Fruit fly (Drosophila melanogaster) whole organism, embryonic: ENCODE data around the gene cnir.
A peak's percentile ranks its signal among the peaks of the same experiment; 100 is the strongest.

ENCODE experiments used
- Antp ChIP-seq: fragments of 200-800 bp; sonication (Bioruptor generic); optimal IDR thresholded peaks from 3 replicates; lab custom pipeline; 2016; ENCODE audit warnings: missing biosample characterization, missing genetic modification characterization
- BEAF-32 ChIP-seq: fragments of 200-800 bp; sonication (Bioruptor generic); optimal IDR thresholded peaks from 3 replicates; lab custom pipeline; 2017; ENCODE audit warnings: missing biosample characterization, missing genetic modification characterization, mild to moderate bottlenecking, moderate library complexity, missing genetic modification reagents
- CG10959 ChIP-seq: fragments of 200-800 bp; sonication (Bioruptor generic); IDR thresholded peaks from 2 replicates; pipeline ENCODE4 v1.3.6; 2022; ENCODE audit warnings: missing biosample characterization, missing genetic modification characterization
- CG12391 ChIP-seq: fragments of 200-800 bp; sonication (Bioruptor generic); optimal IDR thresholded peaks from 3 replicates; lab custom pipeline; 2018; ENCODE audit warnings: missing biosample characterization, mild to moderate bottlenecking, missing genetic modification characterization, moderate library complexity
- CG14014 ChIP-seq: fragments of 200-800 bp; sonication (Bioruptor generic); IDR thresholded peaks from 2 replicates; pipeline ENCODE4 v1.3.6; 2022; ENCODE audit warnings: missing biosample characterization, missing genetic modification characterization
- CG2202 ChIP-seq: fragments of 200-800 bp; sonication (Bioruptor generic); optimal IDR thresholded peaks from 2 replicates; lab custom pipeline; 2018; ENCODE audit warnings: missing biosample characterization, mild to moderate bottlenecking, missing genetic modification characterization
- CG30403 ChIP-seq: fragments of 200-800 bp; sonication (Bioruptor generic); optimal IDR thresholded peaks from 3 replicates; lab custom pipeline; 2016; ENCODE audit warnings: missing biosample characterization, missing genetic modification characterization
- CG4360 ChIP-seq: fragments of 200-800 bp; sonication (Bioruptor generic); IDR thresholded peaks from 2 replicates; pipeline ENCODE4 v1.3.6; 2022; ENCODE audit warnings: missing biosample characterization, missing genetic modification characterization
- CG6791 ChIP-seq: fragments of 200-800 bp; sonication (Bioruptor generic); IDR thresholded peaks from 3 replicates; pipeline ENCODE4 v1.3.6; 2022; ENCODE audit warnings: missing biosample characterization, missing genetic modification characterization; ENCODE audit not compliant: partially characterized antibody
- CG8944 ChIP-seq: fragments of 200-800 bp; sonication (Bioruptor generic); optimal IDR thresholded peaks from 3 replicates; lab custom pipeline; 2016; ENCODE audit warnings: missing biosample characterization, missing genetic modification characterization
- Doc3 ChIP-seq: fragments of 200-800 bp; sonication (Bioruptor generic); IDR thresholded peaks from 3 replicates; pipeline ENCODE4 v1.3.6; 2022; ENCODE audit warnings: missing biosample characterization, missing genetic modification characterization; ENCODE audit not compliant: partially characterized antibody
- Elba2 ChIP-seq: fragments of 200-800 bp; sonication (Bioruptor generic); optimal IDR thresholded peaks from 3 replicates; lab custom pipeline; 2016; ENCODE audit warnings: missing biosample characterization, missing genetic modification characterization
- Ets65A ChIP-seq: fragments of 200-800 bp; sonication (Bioruptor generic); peaks from one replicate; lab custom pipeline; 2016; ENCODE audit warnings: missing biosample characterization, missing genetic modification characterization
- HmgZ ChIP-seq: fragments of 200-800 bp; sonication (Bioruptor generic); optimal IDR thresholded peaks from 2 replicates; lab custom pipeline; 2018; ENCODE audit warnings: missing biosample characterization, mild to moderate bottlenecking, missing genetic modification characterization
- Lhr ChIP-seq: fragments of 200-800 bp; sonication (Bioruptor generic); optimal IDR thresholded peaks from 3 replicates; lab custom pipeline; 2017; ENCODE audit warnings: mild to moderate bottlenecking, missing biosample characterization, missing genetic modification reagents, missing genetic modification characterization
- NFAT ChIP-seq: fragments of 200-800 bp; sonication (Bioruptor generic); IDR thresholded peaks from 2 replicates; pipeline ENCODE4 v1.3.6; 2022; ENCODE audit warnings: missing biosample characterization, missing genetic modification characterization
- Nf-YB ChIP-seq: fragments of 200-800 bp; sonication (Bioruptor generic); optimal IDR thresholded peaks from 3 replicates; lab custom pipeline; 2019; ENCODE audit warnings: missing biosample characterization, mild to moderate bottlenecking, missing genetic modification characterization, moderate library complexity
- Pdp1 ChIP-seq, 2 experiments: fragments of 200-800 bp; sonication (Bioruptor generic); optimal IDR thresholded peaks; 3 replicates each; lab custom pipeline; 2016; ENCODE audit warnings: missing biosample characterization in 2 of 2, missing genetic modification characterization in 2 of 2, mild to moderate bottlenecking in 1 of 2, moderate library complexity in 1 of 2
- Scr ChIP-seq: fragments of 200-800 bp; sonication (Bioruptor generic); IDR thresholded peaks from 2 replicates; pipeline ENCODE4 v1.3.6; 2022; ENCODE audit warnings: missing biosample characterization, missing genetic modification characterization; ENCODE audit not compliant: partially characterized antibody
- Sox102F ChIP-seq: fragments of 200-800 bp; sonication (Bioruptor generic); optimal IDR thresholded peaks from 2 replicates; lab custom pipeline; 2018; ENCODE audit warnings: missing biosample characterization, mild to moderate bottlenecking, missing genetic modification characterization, moderate library complexity
- Xrp1 ChIP-seq: fragments of 200-800 bp; sonication (Bioruptor generic); IDR thresholded peaks from 2 replicates; pipeline ENCODE4 v1.3.6; 2022; ENCODE audit warnings: missing biosample characterization, missing genetic modification characterization
- amos ChIP-seq: fragments of 200-800 bp; sonication (Bioruptor generic); IDR thresholded peaks from 2 replicates; pipeline ENCODE4 v1.3.6; 2022; ENCODE audit warnings: missing biosample characterization, missing genetic modification characterization; ENCODE audit not compliant: partially characterized antibody
- ap ChIP-seq: fragments of 200-800 bp; sonication (Bioruptor generic); IDR thresholded peaks from 2 replicates; pipeline ENCODE4 v1.3.6; 2022; ENCODE audit warnings: missing biosample characterization, missing genetic modification characterization
- chinmo ChIP-seq: fragments of 200-800 bp; sonication (Bioruptor generic); IDR thresholded peaks from 4 replicates; pipeline ENCODE4 v1.3.6; 2022; ENCODE audit warnings: missing biosample characterization, missing genetic modification characterization; ENCODE audit not compliant: partially characterized antibody
- dmrt99B ChIP-seq: fragments of 200-800 bp; sonication (Bioruptor generic); optimal IDR thresholded peaks from 2 replicates; lab custom pipeline; 2018; ENCODE audit warnings: missing biosample characterization, mild to moderate bottlenecking, missing genetic modification characterization, moderate library complexity
- dysf ChIP-seq: fragments of 200-800 bp; sonication (Bioruptor generic); IDR thresholded peaks from 3 replicates; pipeline ENCODE4 v1.3.6; 2022; ENCODE audit warnings: missing biosample characterization, missing genetic modification characterization
- fd102C ChIP-seq: fragments of 200-800 bp; sonication (Bioruptor generic); optimal IDR thresholded peaks from 2 replicates; lab custom pipeline; 2018; ENCODE audit warnings: missing biosample characterization, mild to moderate bottlenecking, missing genetic modification characterization, moderate library complexity
- fd64A ChIP-seq: fragments of 200-800 bp; sonication (Bioruptor generic); optimal IDR thresholded peaks from 3 replicates; lab custom pipeline; 2018; ENCODE audit warnings: missing biosample characterization, mild to moderate bottlenecking, missing genetic modification characterization
- gem ChIP-seq: fragments of 200-800 bp; sonication (Bioruptor generic); optimal IDR thresholded peaks from 2 replicates; lab custom pipeline; 2019; ENCODE audit warnings: missing biosample characterization, mild to moderate bottlenecking, missing genetic modification characterization, moderate library complexity
- gsb-n ChIP-seq: fragments of 200-800 bp; sonication (Bioruptor generic); optimal IDR thresholded peaks from 3 replicates; lab custom pipeline; 2018; ENCODE audit warnings: missing biosample characterization, mild to moderate bottlenecking, missing genetic modification characterization
- jing ChIP-seq: fragments of 200-800 bp; sonication (Bioruptor generic); optimal IDR thresholded peaks from 2 replicates; lab custom pipeline; 2018; ENCODE audit warnings: missing biosample characterization, mild to moderate bottlenecking, missing genetic modification characterization
- lmd ChIP-seq: fragments of 200-800 bp; sonication (Bioruptor generic); IDR thresholded peaks from 2 replicates; pipeline ENCODE4 v1.3.6; 2022; ENCODE audit warnings: missing biosample characterization, missing genetic modification characterization
- mam ChIP-seq: fragments of 200-800 bp; sonication (Bioruptor generic); optimal IDR thresholded peaks from 3 replicates; lab custom pipeline; 2016; ENCODE audit warnings: missing biosample characterization, missing genetic modification characterization
- mirr ChIP-seq: fragments of 200-800 bp; sonication (Bioruptor generic); optimal IDR thresholded peaks from 3 replicates; lab custom pipeline; 2018; ENCODE audit warnings: missing biosample characterization, mild to moderate bottlenecking, missing genetic modification characterization
- oc ChIP-seq: fragments of 200-800 bp; sonication (Bioruptor generic); optimal IDR thresholded peaks from 2 replicates; lab custom pipeline; 2018; ENCODE audit warnings: missing biosample characterization, mild to moderate bottlenecking, missing genetic modification characterization, moderate library complexity
- odd ChIP-seq: fragments of 200-800 bp; sonication (Bioruptor generic); optimal IDR thresholded peaks from 2 replicates; lab custom pipeline; 2017; ENCODE audit warnings: missing biosample characterization, mild to moderate bottlenecking, missing genetic modification characterization
- pita ChIP-seq: fragments of 200-800 bp; sonication (Bioruptor generic); optimal IDR thresholded peaks from 2 replicates; lab custom pipeline; 2017; ENCODE audit warnings: missing biosample characterization, mild to moderate bottlenecking, missing genetic modification characterization
- psq ChIP-seq: fragments of 200-800 bp; sonication (Bioruptor generic); optimal IDR thresholded peaks from 2 replicates; lab custom pipeline; 2017; ENCODE audit warnings: missing biosample characterization, missing genetic modification characterization
- row ChIP-seq: fragments of 200-800 bp; sonication (Bioruptor generic); IDR thresholded peaks from 3 replicates; pipeline ENCODE4 v1.3.6; 2022; ENCODE audit warnings: missing biosample characterization, missing genetic modification characterization
- salm ChIP-seq: fragments of 200-800 bp; sonication (Bioruptor generic); optimal IDR thresholded peaks from 2 replicates; lab custom pipeline; 2018; ENCODE audit warnings: missing biosample characterization, mild to moderate bottlenecking, missing genetic modification characterization
- sc ChIP-seq, 3 experiments: fragments of >200 bp in 2 of 3; fragments of 200-800 bp in 1 of 3; sonication (Bioruptor generic) in 1 of 3; optimal IDR thresholded peaks; 2 replicates in 2 of 3; 3 replicates in 1 of 3; lab custom pipeline; 2017; ENCODE audit warnings: mild to moderate bottlenecking in 1 of 3, missing biosample characterization in 1 of 3, missing genetic modification characterization in 1 of 3, missing genetic modification reagents in 1 of 3
- sens ChIP-seq: fragments of 200-800 bp; sonication (Bioruptor generic); peaks from one replicate; lab custom pipeline; 2016; ENCODE audit warnings: missing biosample characterization, missing genetic modification characterization
- seq ChIP-seq: fragments of 200-800 bp; sonication (Bioruptor generic); IDR thresholded peaks from 2 replicates; pipeline ENCODE4 v1.3.6; 2022; ENCODE audit warnings: missing biosample characterization, missing genetic modification characterization
- sima ChIP-seq: fragments of 200-800 bp; sonication (Bioruptor generic); optimal IDR thresholded peaks from 2 replicates; lab custom pipeline; 2016; ENCODE audit warnings: missing biosample characterization, missing genetic modification characterization
- sna ChIP-seq: fragments of 200-800 bp; sonication (Bioruptor generic); IDR thresholded peaks from 2 replicates; pipeline ENCODE4 v1.3.6; 2022; ENCODE audit warnings: missing biosample characterization, missing genetic modification characterization; ENCODE audit not compliant: partially characterized antibody
- sqz ChIP-seq: fragments of 200-800 bp; sonication (Bioruptor generic); optimal IDR thresholded peaks from 3 replicates; lab custom pipeline; 2018; ENCODE audit warnings: missing biosample characterization, mild to moderate bottlenecking, missing genetic modification characterization
- tll ChIP-seq, 2 experiments: fragments of 200-800 bp in 1 of 2; fragments of >200 bp in 1 of 2; sonication (Bioruptor generic) in 1 of 2; optimal IDR thresholded peaks; 2 replicates each; lab custom pipeline; 2017 to 2019; ENCODE audit warnings: missing biosample characterization in 2 of 2, missing genetic modification characterization in 2 of 2, mild to moderate bottlenecking in 1 of 2, moderate library complexity in 1 of 2
- vvl ChIP-seq: fragments of 200-800 bp; sonication (Bioruptor generic); IDR thresholded peaks from 2 replicates; pipeline ENCODE4 v1.3.6; 2022; ENCODE audit warnings: missing biosample characterization, missing genetic modification characterization
- z ChIP-seq: fragments of 200-800 bp; sonication (Bioruptor generic); IDR thresholded peaks from 3 replicates; pipeline ENCODE4 v1.3.6; 2022; ENCODE audit warnings: missing biosample characterization, missing genetic modification characterization

Gene cnir

dm6 chr2L:3003399-3003798, 36.2 kb downstream of the cnir start (continued):
- TF ChIP-seq odd (GFP tag; lab: Kevin White, UChicago), result peak; percentile 51
- TF ChIP-seq sc (optimal IDR thresholded peaks at IDR 0.05; lab: Kevin White, UChicago), result no peak
- peak; percentile 8 for TF ChIP-seq sc (GFP tag; optimal IDR thresholded peaks at IDR 0.05; lab: Kevin White, UChicago)
- peak in 1 of 2 experiments; percentile 19 for TF ChIP-seq Pdp1 (GFP tag; optimal IDR thresholded peaks at IDR 0.05; lab: Kevin White, UChicago)
- no peak for TF ChIP-seq psq (GFP tag; lab: Kevin White, UChicago)
- TF ChIP-seq CG8944, result no peak
- no peak for TF ChIP-seq Elba2 (GFP tag; lab: Kevin White, UChicago)
- TF ChIP-seq oc (tag; lab: Kevin White, UChicago), result peak; percentile 62
- no peak for TF ChIP-seq Antp
- TF ChIP-seq salm, result peak; percentile 11
- peak; percentile 51; the same call in 2 of the 3 replicates for TF ChIP-seq row
- peak; percentile 63; the same call in 2 of the 3 replicates for TF ChIP-seq dysf (GFP tag; lab: Robert Waterston, UW)
- no peak for TF ChIP-seq mam (GFP tag; lab: Kevin White, UChicago)
- TF ChIP-seq NFAT (GFP tag; lab: Robert Waterston, UW), result no peak
- TF ChIP-seq sqz, result peak; percentile 61
- TF ChIP-seq fd102C, result no peak
- peak; percentile 16 for TF ChIP-seq Lhr (GFP tag; lab: Kevin White, UChicago)
- TF ChIP-seq lmd, result peak; percentile 54
- TF ChIP-seq mirr (GFP tag; lab: Kevin White, UChicago), result no peak
- TF ChIP-seq ap (GFP tag; lab: Robert Waterston, UW), result no peak
- TF ChIP-seq HmgZ (tag; lab: Kevin White, UChicago), result no peak
- TF ChIP-seq CG2202 (tag; lab: Kevin White, UChicago), result peak; percentile 4
- TF ChIP-seq seq (GFP tag; lab: Robert Waterston, UW), result 0 out of 2 replicates have a peak, but pooled peaks have one; percentile 20
- TF ChIP-seq CG10959, result no peak
- TF ChIP-seq CG14014 (GFP tag; lab: Robert Waterston, UW), result peak; percentile 8; the same call in 1 of the 2 replicates
- peak; percentile 86 for TF ChIP-seq dmrt99B (tag; lab: Kevin White, UChicago)
- peak; percentile 52 for TF ChIP-seq fd64A (GFP tag; lab: Kevin White, UChicago)
- TF ChIP-seq chinmo, result no peak

- TF ChIP-seq jing, result no peak
- peak; percentile 50 for TF ChIP-seq sens (GFP tag; lab: Kevin White, UChicago)
- TF ChIP-seq gem (tag; lab: Kevin White, UChicago), result peak; percentile 22
- TF ChIP-seq pita (GFP tag; lab: Kevin White, UChicago), result no peak
- peak; percentile 9; the same call in 1 of the 2 replicates for TF ChIP-seq Xrp1 (GFP tag; lab: Robert Waterston, UW)
- peak; percentile 13 for TF ChIP-seq Sox102F (GFP tag; lab: Kevin White, UChicago)
- peak; percentile 49 for TF ChIP-seq Ets65A
- TF ChIP-seq, all 482 proteins: peak for 5
These were observed 37.7 kb downstream of the cnir start for dm6 chr2L:3001953-3002352.

- TF ChIP-seq Doc3 (GFP tag; lab: Robert Waterston, UW) (peak; percentile 49; the same call in 2 of the 3 replicates), tll (GFP tag; optimal IDR thresholded peaks at IDR 0.05; lab: Kevin White, UChicago) (peak in 1 of 2 experiments; percentile 93), Nf-YB (GFP tag; lab: Kevin White, UChicago) (peak; percentile 53), amos (GFP tag; lab: Robert Waterston, UW) (peak; percentile 20; the same call in 1 of the 2 replicates), sima (GFP tag; lab: Kevin White, UChicago) (no peak), Scr (GFP tag; lab: Robert Waterston, UW) (peak; percentile 57), z (GFP tag; lab: Robert Waterston, UW) (no peak), CG12391 (tag; lab: Kevin White, UChicago) (no peak), BEAF-32 (peak; percentile 41), vvl (GFP tag; lab: Robert Waterston, UW) (peak; percentile 66; the same call in 1 of the 2 replicates), gsb-n (peak; percentile 26), CG4360 (GFP tag; lab: Robert Waterston, UW) (peak; percentile 82), CG6791 (GFP tag; lab: Robert Waterston, UW) (0 out of 3 replicates have a peak, but pooled peaks have one; percentile 4), CG30403 (no peak), sna (0 out of 2 replicates have a peak, but pooled peaks have one; percentile 35)
These were observed 39.1 kb downstream of the cnir start for dm6 chr2L:3000517-3000934.
